Worm (Caenorhabditis elegans) whole organism, young adult: ENCODE data around the gene pros-1.

Experiments
- B0019.2 ChIP-seq: fragments of 200-800 bp; sonication (Bioruptor generic); conservative IDR thresholded peaks from 2 replicates; pipeline ENCODE4 v1.3.6; 2022; ENCODE audit warnings: missing genetic modification reagents, missing genetic modification characterization, missing compliant biosample characterization
- B0261.1 ChIP-seq: sonication (generic microtip); optimal IDR thresholded peaks from 2 replicates; lab custom pipeline; 2016; ENCODE audit warnings: mild to moderate bottlenecking, missing genetic modification characterization, moderate library complexity, missing compliant biosample characterization
- B0336.3 ChIP-seq: fragments of 200-800 bp; sonication (Bioruptor generic); IDR thresholded peaks from 2 replicates; pipeline ENCODE4 v1.3.6; 2022; ENCODE audit warnings: missing genetic modification characterization, missing compliant biosample characterization
- D2030.7 ChIP-seq: fragments of 200-800 bp; sonication (Bioruptor generic); IDR thresholded peaks from 2 replicates; pipeline ENCODE4 v1.3.6; 2022; ENCODE audit warnings: missing genetic modification reagents, missing genetic modification characterization, missing compliant biosample characterization
- F10E7.11 ChIP-seq: sonication (generic microtip); optimal IDR thresholded peaks from 2 replicates; lab custom pipeline; 2017; ENCODE audit warnings: mild to moderate bottlenecking, missing genetic modification characterization, moderate library complexity, missing compliant biosample characterization
- F23B12.7 ChIP-seq: sonication (generic microtip); optimal IDR thresholded peaks from 2 replicates; lab custom pipeline; 2017; ENCODE audit warnings: missing genetic modification characterization, mild to moderate bottlenecking, missing compliant biosample characterization, antibody characterized with exemption, moderate library complexity; ENCODE audit not compliant: insufficient read depth
- F33H1.4 ChIP-seq: fragments of 200-800 bp; sonication (Bioruptor generic); IDR thresholded peaks from 2 replicates; pipeline ENCODE4 v1.3.6; 2022; ENCODE audit warnings: missing genetic modification reagents, missing genetic modification characterization, missing compliant biosample characterization
- F57C9.4 ChIP-seq: sonication (generic microtip); optimal IDR thresholded peaks from 2 replicates; lab custom pipeline; 2017; ENCODE audit warnings: mild to moderate bottlenecking, missing genetic modification characterization, missing compliant biosample characterization
- T26A5.8 ChIP-seq: sonication (generic microtip); optimal IDR thresholded peaks from 2 replicates; lab custom pipeline; 2016; ENCODE audit warnings: missing genetic modification characterization, missing compliant biosample characterization
- Y53F4B.3 ChIP-seq: fragments of 200-800 bp; sonication (Bioruptor generic); IDR thresholded peaks from 2 replicates; pipeline ENCODE4 v1.3.6; 2022; ENCODE audit warnings: missing genetic modification reagents, missing genetic modification characterization, missing compliant biosample characterization
- Y79H2A.3 ChIP-seq: fragments of 200-800 bp; sonication (Bioruptor generic); conservative IDR thresholded peaks from 2 replicates; pipeline ENCODE4 v1.3.6; 2022; ENCODE audit warnings: missing genetic modification reagents, missing genetic modification characterization, missing compliant biosample characterization
- Y95B8A.8 ChIP-seq: fragments of 200-800 bp; sonication (Bioruptor generic); IDR thresholded peaks from 2 replicates; pipeline ENCODE4 v1.3.6; 2022; ENCODE audit warnings: missing genetic modification reagents, missing genetic modification characterization, missing compliant biosample characterization
- ama-1 ChIP-seq, 3 experiments: fragments of 150-350 bp in 1 of 3; sonication (generic microtip) in 2 of 3; optimal IDR thresholded peaks; 2 replicates each; lab custom pipeline; 2014 to 2018; ENCODE audit warnings: missing biosample characterization in 2 of 3, missing genetic modification characterization in 2 of 3, missing genetic modification reagents in 2 of 3
- aptf-3 ChIP-seq: fragments of 200-800 bp; sonication (Bioruptor generic); IDR thresholded peaks from 2 replicates; pipeline ENCODE4 v1.3.6; 2022; ENCODE audit warnings: missing genetic modification characterization, missing compliant biosample characterization
- athp-1 ChIP-seq: sonication (generic microtip); optimal IDR thresholded peaks from 2 replicates; lab custom pipeline; 2017; ENCODE audit warnings: mild to moderate bottlenecking, missing genetic modification characterization, missing compliant biosample characterization
- attf-3 ChIP-seq: fragments of 200-800 bp; sonication (Bioruptor generic); conservative IDR thresholded peaks from 2 replicates; pipeline ENCODE4 v1.3.6; 2022; ENCODE audit warnings: missing genetic modification reagents, missing genetic modification characterization, missing compliant biosample characterization
- bed-2 ChIP-seq: fragments of 200-800 bp; sonication (Bioruptor generic); IDR thresholded peaks from 2 replicates; pipeline ENCODE4 v1.3.6; 2022; ENCODE audit warnings: missing genetic modification reagents, missing genetic modification characterization, missing compliant biosample characterization
- ccch-3 ChIP-seq: fragments of 200-800 bp; sonication (Bioruptor generic); optimal IDR thresholded peaks from 2 replicates; lab custom pipeline; 2018; ENCODE audit warnings: mild to moderate bottlenecking, missing genetic modification characterization, missing compliant biosample characterization
- dpff-1 ChIP-seq: sonication (generic microtip); optimal IDR thresholded peaks from 2 replicates; lab custom pipeline; 2017; ENCODE audit warnings: mild to moderate bottlenecking, missing genetic modification characterization, missing compliant biosample characterization
- egl-18 ChIP-seq: fragments of 200-800 bp; sonication (Bioruptor generic); IDR thresholded peaks from 2 replicates; pipeline ENCODE4 v1.3.6; 2022; ENCODE audit warnings: missing genetic modification reagents, missing genetic modification characterization, missing compliant biosample characterization
- egl-44 ChIP-seq: fragments of 200-800 bp; sonication (Bioruptor generic); IDR thresholded peaks from 2 replicates; pipeline ENCODE4 v1.3.6; 2022; ENCODE audit warnings: missing genetic modification reagents, missing genetic modification characterization, missing compliant biosample characterization
- gei-17 ChIP-seq: fragments of 200-800 bp; sonication (Bioruptor generic); optimal IDR thresholded peaks from 2 replicates; lab custom pipeline; 2018; ENCODE audit warnings: mild to moderate bottlenecking, missing genetic modification characterization, missing compliant biosample characterization
- him-1 ChIP-seq: sonication (generic microtip); optimal IDR thresholded peaks from 2 replicates; lab custom pipeline; 2016; ENCODE audit warnings: missing genotype, missing genetic modification reagents, missing genetic modification characterization, missing compliant biosample characterization
- hrde-1 ChIP-seq: sonication (generic microtip); optimal IDR thresholded peaks from 2 replicates; lab custom pipeline; 2016; ENCODE audit warnings: missing genetic modification characterization, mild to moderate bottlenecking, missing compliant biosample characterization, moderate library complexity, missing genotype, missing genetic modification reagents, borderline replicate concordance
- hsf-1 ChIP-seq: fragments of 200-800 bp; sonication (Bioruptor generic); IDR thresholded peaks from 2 replicates; pipeline ENCODE4 v1.3.6; 2022; ENCODE audit warnings: missing genetic modification reagents, missing genetic modification characterization, missing compliant biosample characterization
- let-607 ChIP-seq, 2 experiments: fragments of 200-800 bp in 1 of 2; sonication (Bioruptor generic) in 1 of 2; sonication (generic microtip) in 1 of 2; optimal IDR thresholded peaks; 2 replicates each; lab custom pipeline; 2016 to 2018; ENCODE audit warnings: mild to moderate bottlenecking in 2 of 2, missing compliant biosample characterization in 2 of 2, missing genetic modification characterization in 2 of 2, moderate library complexity in 2 of 2, missing genotype in 1 of 2
- lin-35 ChIP-seq, 3 experiments: fragments of 150-350 bp in 2 of 3; sonication (generic microtip) in 1 of 3; optimal IDR thresholded peaks; 2 replicates each; lab custom pipeline; 2014 to 2018; ENCODE audit warnings: missing biosample characterization in 3 of 3, missing genetic modification characterization in 3 of 3, missing genetic modification reagents in 3 of 3
- lir-1 ChIP-seq: fragments of 200-800 bp; sonication (Bioruptor generic); conservative IDR thresholded peaks from 2 replicates; pipeline ENCODE4 v1.3.6; 2022; ENCODE audit warnings: missing genetic modification reagents, missing genetic modification characterization, missing compliant biosample characterization
- lsy-27 ChIP-seq: sonication (generic microtip); optimal IDR thresholded peaks from 2 replicates; lab custom pipeline; 2017; ENCODE audit warnings: missing genetic modification characterization, mild to moderate bottlenecking, missing compliant biosample characterization, antibody characterized with exemption, missing genotype, borderline replicate concordance; ENCODE audit not compliant: insufficient read depth
- madf-8 ChIP-seq: fragments of 200-800 bp; sonication (Bioruptor generic); conservative IDR thresholded peaks from 2 replicates; pipeline ENCODE4 v1.3.6; 2022; ENCODE audit warnings: missing genetic modification reagents, missing genetic modification characterization, missing compliant biosample characterization
- nfya-2 ChIP-seq: fragments of 200-800 bp; sonication (Bioruptor generic); IDR thresholded peaks from 2 replicates; pipeline ENCODE4 v1.3.6; 2022; ENCODE audit warnings: missing genetic modification reagents, missing genetic modification characterization, missing compliant biosample characterization
- nfyb-1 ChIP-seq: fragments of 200-800 bp; sonication (Bioruptor generic); IDR thresholded peaks from 2 replicates; pipeline ENCODE4 v1.3.6; 2022; ENCODE audit warnings: missing genetic modification reagents, missing genetic modification characterization, missing compliant biosample characterization
- nhr-179 ChIP-seq: sonication (generic microtip); optimal IDR thresholded peaks from 2 replicates; lab custom pipeline; 2016; ENCODE audit warnings: mild to moderate bottlenecking, missing genetic modification characterization, missing compliant biosample characterization
- rcor-1 ChIP-seq: fragments of 200-800 bp; sonication (Bioruptor generic); IDR thresholded peaks from 2 replicates; pipeline ENCODE4 v1.3.6; 2022; ENCODE audit warnings: missing genetic modification reagents, missing genetic modification characterization, missing compliant biosample characterization
- rpc-1 ChIP-seq, 2 experiments: fragments of 150-350 bp in 1 of 2; sonication (generic microtip) in 1 of 2; optimal IDR thresholded peaks; 2 replicates each; lab custom pipeline; 2014 to 2018; ENCODE audit warnings: missing biosample characterization in 1 of 2, missing genetic modification characterization in 1 of 2, missing genetic modification reagents in 1 of 2, missing genotype in 1 of 2
- snpc-1.1 ChIP-seq: sonication (generic microtip); optimal IDR thresholded peaks from 2 replicates; lab custom pipeline; 2017; ENCODE audit warnings: missing genetic modification characterization, mild to moderate bottlenecking, missing compliant biosample characterization, antibody characterized with exemption, moderate library complexity, missing genotype, missing genetic modification reagents; ENCODE audit not compliant: insufficient read depth
- snpc-3.4 ChIP-seq: sonication (generic microtip); optimal IDR thresholded peaks from 2 replicates; lab custom pipeline; 2017; ENCODE audit warnings: missing genetic modification characterization, mild to moderate bottlenecking, missing compliant biosample characterization, antibody characterized with exemption, moderate library complexity, missing genotype, missing genetic modification reagents
- snpc-4 ChIP-seq, 5 experiments: fragments of 150-350 bp in 1 of 5; sonication (generic microtip) in 4 of 5; optimal IDR thresholded peaks; 2 replicates each; lab custom pipeline; 2014 to 2018; ENCODE audit warnings: missing genetic modification characterization in 5 of 5, missing biosample characterization in 3 of 5, antibody characterized with exemption in 2 of 5, mild to moderate bottlenecking in 2 of 5, missing compliant biosample characterization in 2 of 5, missing genotype in 2 of 5, moderate library complexity in 2 of 5, missing genetic modification reagents in 1 of 5
- tbp1 ChIP-seq: fragments of 200-800 bp; sonication (Bioruptor generic); optimal IDR thresholded peaks from 2 replicates; lab custom pipeline; 2018; ENCODE audit warnings: mild to moderate bottlenecking, missing genetic modification characterization, missing compliant biosample characterization
- zfh-2 ChIP-seq: fragments of 200-800 bp; sonication (Bioruptor generic); conservative IDR thresholded peaks from 2 replicates; pipeline ENCODE4 v1.3.6; 2022; ENCODE audit warnings: missing genetic modification reagents, missing genetic modification characterization, missing compliant biosample characterization

Gene pros-1

DNA sequence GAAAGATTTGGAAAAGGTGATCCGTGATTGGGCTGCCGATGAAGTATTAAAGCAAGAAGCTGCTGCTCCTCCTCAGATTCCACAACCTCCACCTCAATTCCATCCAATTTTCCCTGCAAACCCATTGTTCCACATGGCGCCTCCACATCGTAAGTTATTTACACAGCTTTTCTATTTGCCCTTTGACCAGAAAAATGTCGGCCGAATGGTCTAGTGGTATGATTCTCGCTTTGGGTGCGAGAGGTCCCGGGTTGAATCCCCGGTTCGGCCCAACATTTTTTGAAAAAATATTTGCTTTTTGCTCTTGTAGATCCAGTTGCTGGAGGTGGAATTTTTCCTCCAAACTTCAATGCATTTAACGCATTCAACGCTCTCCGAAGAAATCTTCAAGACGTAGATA lies 2.1 kb downstream of the pros-1 start (continued):
- no peak for TF ChIP-seq bed-2 (GFP tag; lab: Robert Waterston, UW)
- no peak for TF ChIP-seq F10E7.11 (tag; lab: Kevin White, UChicago)
- TF ChIP-seq snpc-3.4 (tag; lab: Kevin White, UChicago), result peak; percentile 76
- no peak for TF ChIP-seq B0336.3 (GFP tag; lab: Robert Waterston, UW)
- no peak for TF ChIP-seq athp-1 (tag; lab: Kevin White, UChicago)
- TF ChIP-seq ccch-3 (GFP tag; lab: Kevin White, UChicago), result no peak
- 0 out of 2 replicates have a peak, but pooled peaks have one; percentile 14 for TF ChIP-seq B0019.2 (GFP tag; lab: Robert Waterston, UW)
- TF ChIP-seq hrde-1 (tag; lab: Kevin White, UChicago), result no peak
- no peak for TF ChIP-seq attf-3 (GFP tag; lab: Robert Waterston, UW)
- peak; percentile 89 for TF ChIP-seq snpc-1.1
- peak; percentile 92 for TF ChIP-seq tbp1 (GFP tag; lab: Kevin White, UChicago)
- TF ChIP-seq B0261.1, result peak; percentile 72
- peak; percentile 66 for TF ChIP-seq rpc-1 (optimal IDR thresholded peaks at IDR 0.05; lab: Kevin White, UChicago)
- peak; percentile 74 for TF ChIP-seq rpc-1 (tag; optimal IDR thresholded peaks at IDR 0.05; lab: Kevin White, UChicago)
- 0 out of 2 replicates have a peak, but pooled peaks have one; percentile 11 for TF ChIP-seq egl-44 (GFP tag; lab: Robert Waterston, UW)
- TF ChIP-seq D2030.7 (GFP tag; lab: Robert Waterston, UW), result no peak
- TF ChIP-seq T26A5.8, result no peak
- peak; percentile 56 for TF ChIP-seq snpc-4 (GFP tag; optimal IDR thresholded peaks at IDR 0.05; lab: Kevin White, UChicago)
- TF ChIP-seq snpc-4 (tag; optimal IDR thresholded peaks at IDR 0.05; lab: Kevin White, UChicago), result peak in 3 of 4 experiments; percentile 86 to 88 (median 87)
- no peak for TF ChIP-seq nhr-179 (tag; lab: Kevin White, UChicago)
- TF ChIP-seq F57C9.4 (tag; lab: Kevin White, UChicago), result no peak
- 0 out of 2 replicates have a peak, but pooled peaks have one; percentile 70 for TF ChIP-seq nfyb-1 (GFP tag; lab: Robert Waterston, UW)
- peak; percentile 58 for TF ChIP-seq F23B12.7 (tag; lab: Kevin White, UChicago)
- TF ChIP-seq zfh-2 (GFP tag; lab: Robert Waterston, UW), result no peak
- TF ChIP-seq, all 124 proteins: peak for 15

DNA sequence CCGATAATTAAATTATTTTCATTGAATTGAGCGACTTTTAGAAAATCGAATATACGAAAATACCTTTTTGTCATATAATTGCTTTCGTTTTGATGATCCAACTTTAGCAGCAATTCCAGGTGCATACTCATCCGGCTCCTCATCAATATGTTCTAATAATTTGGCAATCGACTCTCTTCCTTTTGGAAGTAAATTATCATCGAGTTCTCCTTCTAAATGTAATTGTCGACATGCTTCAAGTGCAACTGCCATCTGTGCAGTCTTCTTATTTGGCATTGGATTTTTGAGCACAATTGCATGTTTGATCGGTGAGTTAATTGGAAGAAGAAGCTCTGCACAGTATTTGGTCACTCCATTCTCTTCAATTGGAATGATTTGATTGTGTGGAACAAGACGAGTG lies 10.1 kb downstream of the pros-1 start:
- TF ChIP-seq Y95B8A.8 (no peak), madf-8 (GFP tag; lab: Robert Waterston, UW) (no peak), lin-35 (GFP tag; optimal IDR thresholded peaks at IDR 0.05; lab: Kevin White, UChicago) (no peak), egl-18 (no peak), ama-1 (optimal IDR thresholded peaks at IDR 0.05; lab: Kevin White, UChicago) (no peak), ama-1 (GFP tag; optimal IDR thresholded peaks at IDR 0.05; lab: Kevin White, UChicago) (no peak), Y53F4B.3 (GFP tag; lab: Robert Waterston, UW) (no peak), nfya-2 (GFP tag; lab: Robert Waterston, UW) (no peak), lsy-27 (tag; lab: Kevin White, UChicago) (no peak), him-1 (tag; lab: Kevin White, UChicago) (no peak), dpff-1 (tag; lab: Kevin White, UChicago) (no peak), bed-2 (GFP tag; lab: Robert Waterston, UW) (no peak), hsf-1 (GFP tag; lab: Robert Waterston, UW) (no peak), rcor-1 (no peak), let-607 (tag; optimal IDR thresholded peaks at IDR 0.05; lab: Kevin White, UChicago) (no peak), Y79H2A.3 (GFP tag; lab: Robert Waterston, UW) (no peak), gei-17 (GFP tag; lab: Kevin White, UChicago) (no peak), F33H1.4 (GFP tag; lab: Robert Waterston, UW) (no peak), lir-1 (GFP tag; lab: Robert Waterston, UW) (no peak), aptf-3 (GFP tag; lab: Robert Waterston, UW) (no peak)
